Worm (Caenorhabditis elegans): ENCODE measurements around the gene F45E1.5.

- TF ChIP-seq flt-1 (GFP tag; IDR thresholded peaks at IDR 0.05) (no peak), ztf-29 (GFP tag; IDR thresholded peaks at IDR 0.05) (no peak), med-1 (GFP tag; optimal IDR thresholded peaks at IDR 0.05; ENCODE audit: insufficient read depth) (no peak), ref-1 (GFP tag; conservative IDR thresholded peaks at IDR 0.05) (no peak), T22C8.4 (GFP tag; IDR thresholded peaks at IDR 0.05) (no peak), ztf-23 (GFP tag; IDR thresholded peaks at IDR 0.05) (no peak), tab-1 (GFP tag; IDR thresholded peaks at IDR 0.05) (no peak), cog-1 (tag; optimal IDR thresholded peaks at IDR 0.05) (no peak), klf-2 (GFP tag; conservative IDR thresholded peaks at IDR 0.05) (no peak)
These were observed 24.1 kb upstream of the F45E1.5 start for ce11 chrX:7952226-7953062.
